Fruit fly (Drosophila melanogaster) whole organism, embryonic: Measurements from ENCODE around the gene CG6912.
A peak's percentile ranks its signal among the peaks of the same experiment; 100 is the strongest.

Experiments
- Antp ChIP-seq: fragments of 200-800 bp; sonication (Bioruptor generic); optimal IDR thresholded peaks from 3 replicates; lab custom pipeline; 2016; ENCODE audit warnings: missing biosample characterization, missing genetic modification characterization
- Atf-2 ChIP-seq: fragments of 200-800 bp; sonication (Bioruptor generic); optimal IDR thresholded peaks from 2 replicates; lab custom pipeline; 2016; ENCODE audit warnings: missing biosample characterization, missing genetic modification characterization
- Bgb ChIP-seq: fragments of 200-800 bp; sonication (Bioruptor generic); IDR thresholded peaks from 2 replicates; pipeline ENCODE4 v1.3.6; 2022; ENCODE audit warnings: missing biosample characterization, missing genetic modification characterization; ENCODE audit not compliant: partially characterized antibody
- CG11504 ChIP-seq: fragments of 200-800 bp; sonication (Bioruptor generic); optimal IDR thresholded peaks from 3 replicates; lab custom pipeline; 2019; ENCODE audit warnings: missing biosample characterization, mild to moderate bottlenecking, missing genetic modification characterization, moderate library complexity
- CG11560 ChIP-seq: fragments of 200-800 bp; sonication (Bioruptor generic); IDR thresholded peaks from 3 replicates; pipeline ENCODE4 v1.3.6; 2022; ENCODE audit warnings: missing biosample characterization, missing genetic modification characterization
- CG12155 ChIP-seq: fragments of 200-800 bp; sonication (Bioruptor generic); optimal IDR thresholded peaks from 3 replicates; lab custom pipeline; 2016; ENCODE audit warnings: missing biosample characterization, missing genetic modification characterization
- CG13123 ChIP-seq: fragments of 200-800 bp; sonication (Bioruptor generic); optimal IDR thresholded peaks from 2 replicates; lab custom pipeline; 2016; ENCODE audit warnings: missing biosample characterization, missing genetic modification characterization
- CG13287 ChIP-seq: fragments of 200-800 bp; sonication (Bioruptor generic); IDR thresholded peaks from 2 replicates; pipeline ENCODE4 v1.3.6; 2022; ENCODE audit warnings: missing biosample characterization, missing genetic modification characterization; ENCODE audit not compliant: partially characterized antibody
- CG14050 ChIP-seq: fragments of 200-800 bp; sonication (Bioruptor generic); IDR thresholded peaks from 3 replicates; pipeline ENCODE4 v1.3.6; 2022; ENCODE audit warnings: missing biosample characterization, missing genetic modification characterization
- CG14667 ChIP-seq: fragments of 200-800 bp; sonication (Bioruptor generic); IDR thresholded peaks from 2 replicates; pipeline ENCODE4 v1.3.6; 2022; ENCODE audit warnings: missing biosample characterization, missing genetic modification characterization
- CG16815 ChIP-seq: fragments of 200-800 bp; sonication (Bioruptor generic); optimal IDR thresholded peaks from 3 replicates; lab custom pipeline; 2017; ENCODE audit warnings: missing biosample characterization, mild to moderate bottlenecking, missing genetic modification characterization
- CG17829 ChIP-seq: fragments of 200-800 bp; optimal IDR thresholded peaks from 2 replicates; lab custom pipeline; 2019; ENCODE audit warnings: missing biosample characterization, mild to moderate bottlenecking, missing genetic modification characterization, moderate library complexity
- CG18011 ChIP-seq: fragments of 200-800 bp; sonication (Bioruptor generic); optimal IDR thresholded peaks from 2 replicates; lab custom pipeline; 2017; ENCODE audit warnings: missing biosample characterization, missing genetic modification characterization, mild to moderate bottlenecking, moderate library complexity, missing genotype
- CG18599 ChIP-seq: fragments of 200-800 bp; sonication (Bioruptor generic); optimal IDR thresholded peaks from 3 replicates; lab custom pipeline; 2017; ENCODE audit warnings: missing biosample characterization, missing genetic modification characterization, mild to moderate bottlenecking, moderate library complexity, missing genetic modification reagents
- CG2199 ChIP-seq: fragments of 200-800 bp; sonication (Bioruptor generic); IDR thresholded peaks from 3 replicates; pipeline ENCODE4 v1.3.6; 2022; ENCODE audit warnings: missing biosample characterization, missing genetic modification characterization
- CG4424 ChIP-seq: fragments of 200-800 bp; sonication (Bioruptor generic); optimal IDR thresholded peaks from 3 replicates; lab custom pipeline; 2016; ENCODE audit warnings: missing biosample characterization, missing genetic modification characterization
- CG4617 ChIP-seq: fragments of 200-800 bp; sonication (Bioruptor generic); optimal IDR thresholded peaks from 3 replicates; lab custom pipeline; 2016; ENCODE audit warnings: missing biosample characterization, missing genetic modification characterization, borderline replicate concordance
- CG7839 ChIP-seq: fragments of 200-800 bp; sonication (Bioruptor generic); optimal IDR thresholded peaks from 3 replicates; lab custom pipeline; 2018; ENCODE audit warnings: missing biosample characterization, mild to moderate bottlenecking, missing genetic modification characterization, moderate library complexity
- CG9609 ChIP-seq: fragments of 200-800 bp; sonication (Bioruptor generic); optimal IDR thresholded peaks from 3 replicates; lab custom pipeline; 2016; ENCODE audit warnings: missing biosample characterization, missing genetic modification characterization
- Camta ChIP-seq: fragments of 200-800 bp; sonication (Bioruptor generic); optimal IDR thresholded peaks from 2 replicates; lab custom pipeline; 2016; ENCODE audit warnings: missing biosample characterization, missing genetic modification characterization
- CkIIα-i1 ChIP-seq: fragments of 200-800 bp; sonication (Bioruptor generic); IDR thresholded peaks from 2 replicates; pipeline ENCODE4 v1.3.6; 2022; ENCODE audit warnings: missing biosample characterization, missing genetic modification characterization
- CoRest ChIP-seq: fragments of 200-800 bp; sonication (Bioruptor generic); optimal IDR thresholded peaks from 3 replicates; lab custom pipeline; 2018; ENCODE audit warnings: missing biosample characterization, mild to moderate bottlenecking, missing genetic modification characterization, moderate library complexity
- Deaf1 ChIP-seq: fragments of 200-800 bp; optimal IDR thresholded peaks from 3 replicates; lab custom pipeline; 2019; ENCODE audit warnings: missing biosample characterization, mild to moderate bottlenecking, missing genetic modification characterization, moderate library complexity
- Ets97D ChIP-seq: fragments of 200-800 bp; sonication (Bioruptor generic); optimal IDR thresholded peaks from 3 replicates; lab custom pipeline; 2016; ENCODE audit warnings: missing biosample characterization, missing genetic modification characterization
- Gsc ChIP-seq: fragments of 200-800 bp; sonication (Bioruptor generic); IDR thresholded peaks from 2 replicates; pipeline ENCODE4 v1.3.6; 2022; ENCODE audit warnings: missing biosample characterization, missing genetic modification characterization
- Max ChIP-seq: fragments of 200-800 bp; sonication (Bioruptor generic); optimal IDR thresholded peaks from 2 replicates; lab custom pipeline; 2016; ENCODE audit warnings: missing biosample characterization, mild to moderate bottlenecking, missing genetic modification characterization
- Myb ChIP-seq: fragments of 200-800 bp; sonication (Bioruptor generic); optimal IDR thresholded peaks from 2 replicates; lab custom pipeline; 2016; ENCODE audit warnings: missing biosample characterization, missing genetic modification characterization
- NFAT ChIP-seq: fragments of 200-800 bp; sonication (Bioruptor generic); IDR thresholded peaks from 2 replicates; pipeline ENCODE4 v1.3.6; 2022; ENCODE audit warnings: missing biosample characterization, missing genetic modification characterization
- Sox100B ChIP-seq: fragments of 200-800 bp; sonication (Bioruptor generic); optimal IDR thresholded peaks from 3 replicates; lab custom pipeline; 2018; ENCODE audit warnings: missing biosample characterization, mild to moderate bottlenecking, missing genetic modification characterization
- Ssrp ChIP-seq: fragments of 200-800 bp; sonication (Bioruptor generic); optimal IDR thresholded peaks from 2 replicates; lab custom pipeline; 2018; ENCODE audit warnings: missing biosample characterization, mild to moderate bottlenecking, missing genetic modification characterization, moderate library complexity
- ara ChIP-seq: fragments of 200-800 bp; sonication (Bioruptor generic); IDR thresholded peaks from 2 replicates; pipeline ENCODE4 v1.3.6; 2022; ENCODE audit warnings: missing biosample characterization, missing genetic modification characterization
- cg ChIP-seq: fragments of 200-800 bp; sonication (Bioruptor generic); optimal IDR thresholded peaks from 3 replicates; lab custom pipeline; 2019; ENCODE audit warnings: missing biosample characterization, mild to moderate bottlenecking, missing genetic modification characterization, moderate library complexity
- ci ChIP-seq: fragments of 200-800 bp; sonication (Bioruptor generic); IDR thresholded peaks from 3 replicates; pipeline ENCODE4 v1.3.6; 2022; ENCODE audit warnings: missing biosample characterization, missing genetic modification characterization
- disco-r ChIP-seq: fragments of 200-800 bp; sonication (Bioruptor generic); optimal IDR thresholded peaks from 2 replicates; lab custom pipeline; 2016; ENCODE audit warnings: missing biosample characterization, missing genetic modification characterization
- dmrt11E ChIP-seq: fragments of 200-800 bp; sonication (Bioruptor generic); optimal IDR thresholded peaks from 3 replicates; lab custom pipeline; 2018; ENCODE audit warnings: missing biosample characterization, mild to moderate bottlenecking, missing genetic modification characterization, moderate library complexity
- fd96Cb ChIP-seq: fragments of 200-800 bp; sonication (Bioruptor generic); optimal IDR thresholded peaks from 2 replicates; lab custom pipeline; 2018; ENCODE audit warnings: missing biosample characterization, mild to moderate bottlenecking, missing genetic modification characterization, moderate library complexity
- ham ChIP-seq: fragments of 200-800 bp; sonication (Bioruptor generic); IDR thresholded peaks from 2 replicates; pipeline ENCODE4 v1.3.6; 2022; ENCODE audit warnings: missing biosample characterization, missing genetic modification characterization
- lmd ChIP-seq: fragments of 200-800 bp; sonication (Bioruptor generic); IDR thresholded peaks from 2 replicates; pipeline ENCODE4 v1.3.6; 2022; ENCODE audit warnings: missing biosample characterization, missing genetic modification characterization
- lola ChIP-seq, 3 experiments: fragments of >200 bp in 2 of 3; fragments of 200-800 bp in 1 of 3; sonication (Bioruptor generic) in 1 of 3; optimal IDR thresholded peaks; 2 replicates each; lab custom pipeline; 2017 to 2019; ENCODE audit warnings: missing biosample characterization in 3 of 3, missing genetic modification characterization in 3 of 3, mild to moderate bottlenecking in 1 of 3, moderate library complexity in 1 of 3
- lov ChIP-seq, 2 experiments: fragments of 200-800 bp in 1 of 2; fragments of >200 bp in 1 of 2; sonication (Bioruptor generic) in 1 of 2; IDR thresholded peaks in 1 of 2; optimal IDR thresholded peaks in 1 of 2; 2 replicates in 1 of 2; 3 replicates in 1 of 2; pipeline versions ENCODE4 v1.3.6 to Lab custom; 2017 to 2022; ENCODE audit warnings: missing biosample characterization in 1 of 2, missing genetic modification characterization in 1 of 2
- oc ChIP-seq: fragments of 200-800 bp; sonication (Bioruptor generic); optimal IDR thresholded peaks from 2 replicates; lab custom pipeline; 2018; ENCODE audit warnings: missing biosample characterization, mild to moderate bottlenecking, missing genetic modification characterization, moderate library complexity
- pan ChIP-seq, 4 experiments: fragments of >200 bp in 3 of 4; fragments of 200-800 bp in 1 of 4; sonication (Bioruptor generic) in 1 of 4; optimal IDR thresholded peaks in 3 of 4; IDR thresholded peaks in 1 of 4; 2 replicates each; pipeline versions ENCODE4 v1.3.6 to Lab custom; 2017 to 2022; ENCODE audit warnings: missing biosample characterization in 2 of 4, missing genetic modification characterization in 2 of 4, mixed read lengths in 1 of 4
- psq ChIP-seq: fragments of 200-800 bp; sonication (Bioruptor generic); optimal IDR thresholded peaks from 2 replicates; lab custom pipeline; 2017; ENCODE audit warnings: missing biosample characterization, missing genetic modification characterization
- ranshi ChIP-seq: fragments of 200-800 bp; sonication (Bioruptor generic); IDR thresholded peaks from 2 replicates; pipeline ENCODE4 v1.3.6; 2022; ENCODE audit warnings: missing biosample characterization, missing genetic modification characterization
- toy ChIP-seq: fragments of 200-800 bp; sonication (Bioruptor generic); IDR thresholded peaks from 2 replicates; pipeline ENCODE4 v1.3.6; 2022; ENCODE audit warnings: missing biosample characterization, missing genetic modification characterization
- twi ChIP-seq: fragments of 200-800 bp; optimal IDR thresholded peaks from 2 replicates; lab custom pipeline; 2019; ENCODE audit warnings: missing biosample characterization, mild to moderate bottlenecking, missing genetic modification characterization, moderate library complexity
- usp ChIP-seq: fragments of >200 bp; optimal IDR thresholded peaks from 2 replicates; lab custom pipeline; 2017; ENCODE audit warnings: missing biosample characterization, missing genetic modification characterization
- zfh1 ChIP-seq: fragments of 200-800 bp; sonication (Bioruptor generic); IDR thresholded peaks from 3 replicates; pipeline ENCODE4 v1.3.6; 2022; ENCODE audit warnings: missing biosample characterization, missing genetic modification characterization

CG6912 gene

DNA sequence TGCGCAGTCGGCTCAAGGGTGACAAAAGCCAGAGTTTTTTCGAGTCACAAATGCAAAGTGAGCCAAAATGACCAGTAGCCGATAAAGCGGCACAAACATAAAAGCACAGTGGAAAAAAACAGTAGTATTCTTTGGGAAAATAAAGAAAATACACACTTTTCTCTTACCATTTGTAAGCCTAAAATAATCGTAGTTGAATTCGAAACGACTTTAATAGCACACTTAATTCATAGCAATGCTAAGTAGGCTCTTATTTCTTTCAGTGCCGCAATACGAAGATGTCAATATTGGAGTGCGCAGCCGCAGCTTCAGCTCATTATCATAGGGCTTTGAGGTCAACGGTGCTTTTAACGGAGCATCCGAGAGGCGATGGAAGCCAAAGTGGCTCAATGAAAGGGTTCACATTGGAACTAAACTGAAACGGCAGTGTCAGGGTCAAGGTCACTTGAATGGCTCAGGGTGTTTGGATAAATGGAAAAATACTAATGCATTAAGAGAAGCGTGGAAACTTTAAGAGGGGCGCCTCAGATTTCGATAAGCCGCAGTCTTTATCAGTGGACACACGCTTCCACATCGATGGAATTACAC, 49.1 kb downstream of the CG6912 start (continued):
- TF ChIP-seq CG14667: peak; percentile 78
- peak; percentile 90 for TF ChIP-seq CG11504 (tag; lab: Kevin White, UChicago)
- peak; percentile 71 for TF ChIP-seq Myb (GFP tag; lab: Kevin White, UChicago)
- TF ChIP-seq ara: peak; percentile 85
- TF ChIP-seq Ssrp: peak; percentile 75
- TF ChIP-seq CG13123 (GFP tag; lab: Kevin White, UChicago): peak; percentile 52
- TF ChIP-seq CoRest (tag; lab: Kevin White, UChicago): peak; percentile 82
- TF ChIP-seq dmrt11E (tag; lab: Kevin White, UChicago): peak; percentile 38
- TF ChIP-seq pan (optimal IDR thresholded peaks at IDR 0.05; lab: Kevin White, UChicago): no peak
- peak in 1 of 2 experiments; percentile 94 for TF ChIP-seq pan (GFP tag; optimal IDR thresholded peaks at IDR 0.05 in 1 of 2, IDR thresholded peaks at IDR 0.05 in 1 of 2)
- peak; percentile 82; the same call in 2 of the 3 replicates for TF ChIP-seq zfh1 (GFP tag; lab: Robert Waterston, UW)
- no peak for TF ChIP-seq usp (GFP tag; lab: Kevin White, UChicago)
- 0 out of 2 replicates have a peak, but pooled peaks have one; percentile 39 for TF ChIP-seq ham (GFP tag; lab: Robert Waterston, UW)
- TF ChIP-seq ranshi (GFP tag; lab: Robert Waterston, UW): peak; percentile 91
- TF ChIP-seq CG16815 (GFP tag; lab: Kevin White, UChicago): no peak
- TF ChIP-seq Deaf1 (tag; lab: Kevin White, UChicago): peak; percentile 45
- peak; percentile 58 for TF ChIP-seq Max (GFP tag; lab: Kevin White, UChicago)
- TF ChIP-seq twi (tag; lab: Kevin White, UChicago): no peak
- peak; percentile 75 for TF ChIP-seq CG12155 (GFP tag; lab: Kevin White, UChicago)
- TF ChIP-seq lov (optimal IDR thresholded peaks at IDR 0.05; lab: Kevin White, UChicago): no peak
- peak; percentile 60; the same call in 1 of the 3 replicates for TF ChIP-seq lov (GFP tag; IDR thresholded peaks at IDR 0.05; lab: Robert Waterston, UW)
- peak in 1 of 3 experiments; percentile 25 for TF ChIP-seq lola (GFP tag; optimal IDR thresholded peaks at IDR 0.05; lab: Kevin White, UChicago)
- TF ChIP-seq psq (GFP tag; lab: Kevin White, UChicago): peak; percentile 41
- peak; percentile 86 for TF ChIP-seq CG9609 (GFP tag; lab: Kevin White, UChicago)
- TF ChIP-seq Ets97D (GFP tag; lab: Kevin White, UChicago): peak; percentile 44
- 0 out of 2 replicates have a peak, but pooled peaks have one; percentile 49 for TF ChIP-seq toy
- TF ChIP-seq Atf-2: peak; percentile 75
- peak; percentile 48; the same call in 1 of the 2 replicates for TF ChIP-seq NFAT (GFP tag; lab: Robert Waterston, UW)
- TF ChIP-seq ci (GFP tag; lab: Robert Waterston, UW): peak; percentile 89
- TF ChIP-seq Antp (GFP tag; lab: Kevin White, UChicago): peak; percentile 92
- TF ChIP-seq CG2199 (GFP tag; lab: Robert Waterston, UW): peak; percentile 89
- peak; percentile 73; the same call in 1 of the 2 replicates for TF ChIP-seq Gsc (GFP tag; lab: Robert Waterston, UW)
- no peak for TF ChIP-seq Bgb (GFP tag; lab: Robert Waterston, UW)
- TF ChIP-seq fd96Cb (tag; lab: Kevin White, UChicago): peak; percentile 89
- peak; percentile 80 for TF ChIP-seq Camta
- TF ChIP-seq CG14050 (GFP tag; lab: Robert Waterston, UW): peak; percentile 84
- peak; percentile 90 for TF ChIP-seq lmd (GFP tag; lab: Robert Waterston, UW)
- TF ChIP-seq CG13287: no peak
- TF ChIP-seq CG17829: peak; percentile 82
- peak; percentile 69 for TF ChIP-seq disco-r (GFP tag; lab: Kevin White, UChicago)
- TF ChIP-seq Sox100B (GFP tag; lab: Kevin White, UChicago): peak; percentile 72
- TF ChIP-seq oc (tag; lab: Kevin White, UChicago): peak; percentile 73
- no peak for TF ChIP-seq cg (GFP tag; lab: Kevin White, UChicago)
- peak; percentile 36 for TF ChIP-seq CG4617
- peak; percentile 86 for TF ChIP-seq CG4424 (GFP tag; lab: Kevin White, UChicago)
- peak; percentile 85 for TF ChIP-seq CkIIα-i1 (GFP tag; lab: Robert Waterston, UW)
- peak; percentile 78 for TF ChIP-seq CG18599 (GFP tag; lab: Kevin White, UChicago)
- peak; percentile 26 for TF ChIP-seq CG18011 (GFP tag; lab: Kevin White, UChicago)
- peak; percentile 74; the same call in 2 of the 3 replicates for TF ChIP-seq CG11560
- TF ChIP-seq CG7839: peak; percentile 90
